Worm (Caenorhabditis elegans): ENCODE measurements around the gene R08F11.1.

Gene R08F11.1

ce11 chrV:3820875-3821274 is 36.9 kb upstream of the R08F11.1 start:
- TF ChIP-seq nhr-111 (GFP tag; optimal IDR thresholded peaks at IDR 0.05) (no peak), zip-11 (GFP tag; IDR thresholded peaks at IDR 0.05) (no peak), arid-1 (GFP tag; conservative IDR thresholded peaks at IDR 0.05) (no peak)

- TF ChIP-seq mdl-1 (tag; optimal IDR thresholded peaks at IDR 0.05), result peak in 1 of 2 experiments; percentile 6
- TF ChIP-seq hlh-30 (tag; optimal IDR thresholded peaks at IDR 0.05; ENCODE audit: insufficient read depth), result peak; percentile 46
- TF ChIP-seq lin-15B (tag; optimal IDR thresholded peaks at IDR 0.05), result no peak
- no peak for TF ChIP-seq egl-43 (GFP tag; IDR thresholded peaks at IDR 0.05)
- TF ChIP-seq D1046.2 (GFP tag; IDR thresholded peaks at IDR 0.05), result no peak
These were observed 30.9 kb upstream of the R08F11.1 start, which contains the start of gene H10D18.1 for ce11 chrV:3814938-3815337. H10D18.1 (plus strand) TSS chrV:3815214.

- TF ChIP-seq set-16 (GFP tag; IDR thresholded peaks at IDR 0.05) (peak; percentile 51), lim-7 (GFP tag; IDR thresholded peaks at IDR 0.05) (no peak), aha-1 (tag) (peak; percentile 7)
These were observed 30.0 kb upstream of the R08F11.1 start for ce11 chrV:3814009-3814408.

DNA sequence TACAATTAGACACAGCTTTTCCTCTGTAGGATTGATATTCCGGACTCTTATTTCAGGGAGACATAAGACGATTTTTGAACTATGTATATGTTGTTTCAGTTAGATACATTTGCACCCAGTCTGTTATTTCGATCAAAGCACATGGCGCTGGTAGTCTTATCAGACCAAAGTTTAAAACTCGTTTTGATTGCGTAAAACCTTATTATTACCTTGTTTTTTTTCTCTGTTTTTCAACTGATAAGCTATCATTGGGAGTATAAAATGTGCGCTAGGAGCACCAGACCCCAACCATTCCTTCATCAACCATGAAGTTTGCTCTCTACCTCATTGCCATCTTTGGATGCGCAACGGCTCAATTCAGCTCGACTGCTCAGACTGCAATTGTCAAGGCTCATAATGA is 28.3 kb upstream of the R08F11.1 start, which contains the start of gene scl-12:
scl-12 (plus strand) TSS at position 301 of the 400 bp plus-strand sequence.
- TF ChIP-seq lin-1 (GFP tag; IDR thresholded peaks at IDR 0.05) (no peak), dmd-8 (GFP tag; IDR thresholded peaks at IDR 0.05) (0 out of 2 replicates have a peak, but pooled peaks have one; percentile 31), aha-1 (tag) (peak; percentile 47), madf-5 (GFP tag; IDR thresholded peaks at IDR 0.05) (no peak)

- no peak for TF ChIP-seq F26F4.8 (GFP tag; conservative IDR thresholded peaks at IDR 0.05)
- TF ChIP-seq dve-1 (tag; optimal IDR thresholded peaks at IDR 0.05; ENCODE audit: insufficient read depth), result no peak
These were observed 27.5 kb upstream of the R08F11.1 start, which contains the start of gene scl-13 for ce11 chrV:3811541-3811940. scl-13 (minus strand) TSS chrV:3811641.

DNA sequence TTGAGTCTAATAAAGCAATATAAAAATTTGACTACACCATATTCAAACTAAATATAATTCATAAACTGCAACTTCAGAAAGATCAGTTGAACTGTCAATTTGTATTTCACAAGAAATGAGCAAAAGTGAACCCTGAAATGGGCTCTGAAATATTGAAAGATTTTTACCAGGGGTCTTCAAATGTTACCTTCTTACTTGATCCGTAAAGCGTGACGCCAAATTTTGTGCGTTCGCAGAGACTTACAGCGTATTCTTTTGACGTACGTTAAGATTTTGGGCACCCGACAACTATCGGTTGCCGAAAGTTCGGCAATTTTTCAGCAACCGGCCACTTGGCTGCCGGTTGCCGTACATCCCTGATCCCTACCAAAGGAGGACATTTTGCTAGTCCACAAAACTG is 26.0 kb upstream of the R08F11.1 start:
- peak; percentile 94 for TF ChIP-seq aha-1 (tag)
- TF ChIP-seq T26A8.4 (GFP tag; IDR thresholded peaks at IDR 0.05), result no peak
- TF ChIP-seq dmd-6 (GFP tag; IDR thresholded peaks at IDR 0.05), result no peak

DNA sequence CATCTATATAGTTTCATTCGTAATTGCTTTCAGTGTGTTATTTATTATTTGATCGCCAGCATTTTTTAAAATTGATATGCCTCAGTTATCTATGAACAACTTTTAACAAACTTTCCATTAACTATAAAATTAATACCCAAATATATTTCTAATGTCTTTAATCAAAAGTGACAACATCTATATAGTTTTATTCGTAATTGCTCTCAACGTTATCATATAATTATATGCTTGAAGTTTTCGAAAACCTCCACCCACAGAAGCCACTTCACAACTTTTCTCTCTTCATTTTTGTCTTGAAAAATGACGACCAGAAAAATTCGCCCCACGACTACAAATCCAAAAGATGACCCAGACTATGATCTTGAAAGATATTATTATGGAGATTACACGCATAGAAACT is 24.3 kb upstream of the R08F11.1 start, which contains the start of gene srw-6:
srw-6 (plus strand) TSS at position 301 of the 400 bp plus-strand sequence.
- no peak for TF ChIP-seq nhr-6 (tag; optimal IDR thresholded peaks at IDR 0.05)

- TF ChIP-seq nhr-10 (tag; optimal IDR thresholded peaks at IDR 0.05) (no peak), rbr-2 (tag; optimal IDR thresholded peaks at IDR 0.05) (no peak), dpl-1 (GFP tag; optimal IDR thresholded peaks at IDR 0.05) (no peak), php-3 (GFP tag; IDR thresholded peaks at IDR 0.05) (no peak), hlh-11 (tag; optimal IDR thresholded peaks at IDR 0.05) (no peak), daf-8 (GFP tag; IDR thresholded peaks at IDR 0.05) (no peak), F26F4.8 (GFP tag; conservative IDR thresholded peaks at IDR 0.05) (no peak), F49E8.2 (tag; optimal IDR thresholded peaks at IDR 0.05; ENCODE audit: borderline replicate concordance) (no peak), F37D6.2 (tag; optimal IDR thresholded peaks at IDR 0.05) (no peak)
These were observed 23.8 kb upstream of the R08F11.1 start for ce11 chrV:3807846-3808245.

All from whole organism, L4 larva.